Worm (Caenorhabditis elegans): ENCODE measurements around the gene F31F6.3.

DNA sequence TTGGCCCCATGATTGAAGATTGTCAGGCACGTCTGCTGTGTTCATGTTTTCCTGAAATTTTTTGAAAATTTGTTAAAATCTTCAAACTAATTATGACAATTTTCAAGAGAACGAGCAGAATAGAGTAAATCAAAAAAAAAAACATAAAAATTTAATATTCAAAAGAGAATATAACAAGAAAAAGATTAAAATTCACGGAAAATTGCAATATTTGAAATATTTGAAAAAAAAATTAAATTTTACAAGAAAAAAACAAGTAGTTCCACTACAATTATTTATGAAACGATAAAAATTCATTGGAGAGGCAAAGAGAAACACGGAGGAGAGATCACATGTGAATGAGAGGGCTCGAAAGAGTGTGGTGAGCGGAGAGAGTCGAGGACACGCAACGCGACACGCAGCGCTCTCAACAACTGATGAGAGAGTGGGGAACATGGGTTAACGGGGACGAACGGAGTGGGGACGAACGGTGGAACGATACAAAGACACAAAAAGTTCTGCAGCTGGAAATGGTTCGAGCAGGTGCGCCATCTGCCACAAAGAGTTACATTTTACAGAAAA is 48.1 kb downstream of the F31F6.3 start, which contains the start of gene mbk-1:
- TF ChIP-seq B0310.2 (tag; optimal IDR thresholded peaks at IDR 0.05) (no peak), ets-7 (tag; optimal IDR thresholded peaks at IDR 0.05) (no peak), aly-1 (tag; optimal IDR thresholded peaks at IDR 0.05) (no peak)

Measured in whole organism, early embryonic.